Worm (Caenorhabditis elegans) whole organism, L1 larva: ENCODE results near the gene T05A12.4.
A peak's percentile ranks its signal among the peaks of the same experiment; 100 is the strongest.

Experiments
- C04F5.9 ChIP-seq: sonication (generic microtip); optimal IDR thresholded peaks from 2 replicates; lab custom pipeline; 2016; ENCODE audit warnings: missing genetic modification characterization, missing compliant biosample characterization
- aha-1 ChIP-seq: fragments of 150-350 bp; optimal IDR thresholded peaks from 2 replicates; lab custom pipeline; 2014; ENCODE audit warnings: missing biosample characterization, missing genetic modification characterization
- ama-1 ChIP-seq: fragments of 150-350 bp; optimal IDR thresholded peaks from 2 replicates; lab custom pipeline; 2014
- blmp-1 ChIP-seq: fragments of 150-350 bp; optimal IDR thresholded peaks from 2 replicates; lab custom pipeline; 2014; ENCODE audit warnings: missing biosample characterization, missing genetic modification characterization
- dpl-1 ChIP-seq, 3 experiments: fragments of 150-350 bp in 2 of 3; sonication (generic microtip) in 1 of 3; optimal IDR thresholded peaks; 2 replicates each; lab custom pipeline; 2014 to 2017; ENCODE audit warnings: missing biosample characterization in 3 of 3, missing genetic modification characterization in 3 of 3, missing genetic modification reagents in 3 of 3
- dsc-1 ChIP-seq: sonication (generic microtip); optimal IDR thresholded peaks from 2 replicates; lab custom pipeline; 2016; ENCODE audit warnings: mild to moderate bottlenecking, missing genetic modification characterization, missing compliant biosample characterization
- efl-1 ChIP-seq, 4 experiments: fragments of 150-350 bp; optimal IDR thresholded peaks in 3 of 4; peaks in 1 of 4; 1 replicate in 1 of 4; 2 replicates in 3 of 4; lab custom pipeline; 2014; ENCODE audit warnings: missing biosample characterization in 2 of 4, missing genetic modification characterization in 2 of 4, missing genetic modification reagents in 2 of 4
- egl-27 ChIP-seq, 2 experiments: fragments of 150-350 bp in 1 of 2; sonication (generic microtip); optimal IDR thresholded peaks; 3 replicates each; lab custom pipeline; 2017 to 2018; ENCODE audit warnings: missing biosample characterization in 2 of 2, missing genetic modification characterization in 2 of 2, missing genetic modification reagents in 2 of 2
- fos-1 ChIP-seq: fragments of 150-350 bp; optimal IDR thresholded peaks from 2 replicates; lab custom pipeline; 2014; ENCODE audit warnings: missing biosample characterization, missing genetic modification characterization
- hlh-17 ChIP-seq: fragments of 200-800 bp; sonication (Bioruptor generic); optimal IDR thresholded peaks from 2 replicates; lab custom pipeline; 2018; ENCODE audit warnings: missing genetic modification characterization, mild to moderate bottlenecking, missing compliant biosample characterization, moderate library complexity, borderline replicate concordance
- isw-1 ChIP-seq: fragments of 200-800 bp; sonication (Bioruptor generic); IDR thresholded peaks from 2 replicates; pipeline ENCODE4 v1.3.6; 2022; ENCODE audit warnings: missing genetic modification characterization, missing compliant biosample characterization
- jun-1 ChIP-seq: fragments of 150-350 bp; optimal IDR thresholded peaks from 2 replicates; lab custom pipeline; 2014; ENCODE audit warnings: missing biosample characterization, missing genetic modification reagents, missing genetic modification characterization
- lin-14 ChIP-seq: fragments of 200-800 bp; sonication (Bioruptor generic); optimal IDR thresholded peaks from 2 replicates; lab custom pipeline; 2018; ENCODE audit warnings: mild to moderate bottlenecking, missing genetic modification characterization, moderate library complexity, missing compliant biosample characterization
- lin-35 ChIP-seq, 2 experiments: fragments of 150-350 bp; optimal IDR thresholded peaks; 2 replicates each; lab custom pipeline; 2014; ENCODE audit warnings: missing biosample characterization in 2 of 2, missing genetic modification characterization in 2 of 2, missing genetic modification reagents in 2 of 2
- lir-3 ChIP-seq: sonication (generic microtip); optimal IDR thresholded peaks from 2 replicates; lab custom pipeline; 2016; ENCODE audit warnings: mild to moderate bottlenecking, missing genetic modification characterization, moderate library complexity, missing compliant biosample characterization; ENCODE audit not compliant: poor library complexity
- lsy-2 ChIP-seq, 2 experiments: fragments of 150-350 bp; optimal IDR thresholded peaks; 2 replicates each; lab custom pipeline; 2014; ENCODE audit warnings: missing biosample characterization in 2 of 2, missing genetic modification characterization in 2 of 2
- nhr-11 ChIP-seq: fragments of 150-350 bp; optimal IDR thresholded peaks from 2 replicates; lab custom pipeline; 2014; ENCODE audit warnings: missing biosample characterization, missing genetic modification characterization
- nhr-12 ChIP-seq: sonication (generic microtip); optimal IDR thresholded peaks from 2 replicates; lab custom pipeline; 2017; ENCODE audit warnings: missing biosample characterization, missing genetic modification characterization
- nhr-19 ChIP-seq: fragments of 200-800 bp; sonication (Bioruptor generic); conservative IDR thresholded peaks from 2 replicates; pipeline ENCODE4 v1.3.6; 2022; ENCODE audit warnings: missing genetic modification characterization, missing compliant biosample characterization
- nhr-71 ChIP-seq: sonication (generic microtip); optimal IDR thresholded peaks from 2 replicates; lab custom pipeline; 2016; ENCODE audit warnings: mild to moderate bottlenecking, missing genetic modification characterization, moderate library complexity, missing compliant biosample characterization
- nhr-77 ChIP-seq: fragments of 150-350 bp; optimal IDR thresholded peaks from 2 replicates; lab custom pipeline; 2014; ENCODE audit warnings: missing biosample characterization, missing genetic modification characterization
- nhr-85 ChIP-seq: sonication (generic microtip); peaks from one replicate; lab custom pipeline; 2016; ENCODE audit warnings: missing genetic modification characterization, inconsistent platforms, missing compliant biosample characterization
- snpc-4 ChIP-seq: fragments of 150-350 bp; optimal IDR thresholded peaks from 2 replicates; lab custom pipeline; 2014; ENCODE audit warnings: missing biosample characterization, missing genetic modification characterization
- snu-23 ChIP-seq: sonication (generic microtip); optimal IDR thresholded peaks from 2 replicates; lab custom pipeline; 2016; ENCODE audit warnings: missing genetic modification characterization, missing compliant biosample characterization
- sptf-1 ChIP-seq: fragments of 150-350 bp; optimal IDR thresholded peaks from 2 replicates; lab custom pipeline; 2014; ENCODE audit warnings: missing biosample characterization, missing genetic modification characterization
- tbx-2 ChIP-seq: sonication (generic microtip); optimal IDR thresholded peaks from 2 replicates; lab custom pipeline; 2016; ENCODE audit warnings: missing genetic modification characterization, missing compliant biosample characterization
- unc-86 ChIP-seq: sonication (generic microtip); optimal IDR thresholded peaks from 2 replicates; lab custom pipeline; 2016; ENCODE audit warnings: missing genetic modification characterization, missing compliant biosample characterization
- xbp-1 ChIP-seq: sonication (generic microtip); optimal IDR thresholded peaks from 2 replicates; lab custom pipeline; 2016; ENCODE audit warnings: missing genetic modification characterization, missing compliant biosample characterization
- zip-4 ChIP-seq: fragments of 200-800 bp; sonication (Bioruptor generic); optimal IDR thresholded peaks from 2 replicates; lab custom pipeline; 2018; ENCODE audit warnings: mild to moderate bottlenecking, missing genetic modification characterization, moderate library complexity, missing compliant biosample characterization

The T05A12.4 gene

DNA sequence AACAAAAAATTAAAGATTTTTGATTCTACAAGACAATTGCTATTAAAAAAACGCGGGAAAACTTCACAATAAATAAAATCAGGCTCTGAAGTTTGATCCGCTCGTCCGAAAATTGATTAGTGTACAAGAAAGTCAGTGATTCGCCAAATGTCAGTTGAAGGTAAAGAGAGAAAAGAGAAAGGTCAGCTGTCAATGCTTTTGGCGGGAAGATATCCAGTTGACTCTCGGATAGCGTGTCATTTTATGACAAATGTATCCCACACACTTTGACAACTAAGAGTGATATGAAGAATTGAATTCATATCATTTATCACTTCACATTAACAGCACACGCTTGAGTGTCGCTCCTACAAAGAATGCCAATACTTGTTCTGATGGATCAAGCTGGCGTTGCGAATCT, 59.1 kb downstream of the T05A12.4 start:
- TF ChIP-seq lin-14 (GFP tag; lab: Kevin White, UChicago) (peak; percentile 54), jun-1 (no peak), nhr-71 (tag; lab: Kevin White, UChicago) (peak; percentile 60), blmp-1 (tag; lab: Kevin White, UChicago) (no peak), snpc-4 (tag; lab: Kevin White, UChicago) (no peak), fos-1 (no peak), sptf-1 (tag; lab: Kevin White, UChicago) (no peak), hlh-17 (no peak), nhr-85 (no peak), tbx-2 (tag; lab: Kevin White, UChicago) (no peak), nhr-19 (GFP tag; lab: Robert Waterston, UW) (no peak), lsy-2 (tag; optimal IDR thresholded peaks at IDR 0.05; lab: Kevin White, UChicago) (peak in 1 of 2 experiments; percentile 15), snu-23 (GFP tag; lab: Kevin White, UChicago) (peak; percentile 23), dsc-1 (tag; lab: Kevin White, UChicago) (no peak), aha-1 (tag; lab: Kevin White, UChicago) (no peak), nhr-77 (tag; lab: Kevin White, UChicago) (no peak), nhr-11 (tag; lab: Kevin White, UChicago) (no peak), unc-86 (tag; lab: Kevin White, UChicago) (no peak), xbp-1 (tag; lab: Kevin White, UChicago) (no peak), egl-27 (tag; optimal IDR thresholded peaks at IDR 0.05; lab: Kevin White, UChicago) (no peak), lir-3 (no peak), isw-1 (GFP tag; lab: Robert Waterston, UW) (no peak), efl-1 (optimal IDR thresholded peaks at IDR 0.05; lab: Kevin White, UChicago) (no peak), efl-1 (GFP tag; optimal IDR thresholded peaks at IDR 0.05 in 1 of 2; lab: Kevin White, UChicago) (peak in 1 of 2 experiments; percentile 10), lin-35 (GFP tag; optimal IDR thresholded peaks at IDR 0.05; lab: Kevin White, UChicago) (peak in 1 of 2 experiments; percentile 4), dpl-1 (GFP tag; optimal IDR thresholded peaks at IDR 0.05; lab: Kevin White, UChicago) (peak in 1 of 3 experiments; percentile 33), nhr-12 (tag; lab: Kevin White, UChicago) (no peak), zip-4 (GFP tag; lab: Kevin White, UChicago) (no peak), C04F5.9 (tag; lab: Kevin White, UChicago) (no peak), ama-1 (lab: Kevin White, UChicago) (no peak)
